Fruit fly (Drosophila melanogaster): ENCODE results near the gene CG31109.

- no peak for TF ChIP-seq cnc (optimal IDR thresholded peaks at IDR 0.05)
- TF ChIP-seq kay (GFP tag; ENCODE audit: borderline replicate concordance): no peak
- TF ChIP-seq CG14711 (tag; optimal IDR thresholded peaks at IDR 0.05): no peak
These were observed 49.7 kb downstream of the CG31109 start for dm6 chr3R:25004763-25005162.
